Fruit fly (Drosophila melanogaster) whole organism, prepupa: Measurements from ENCODE around the gene CG3191.

Experiments
- Blimp-1 ChIP-seq: fragments of 200-800 bp; sonication (Bioruptor generic); optimal IDR thresholded peaks from 3 replicates; lab custom pipeline; 2017; ENCODE audit warnings: missing biosample characterization, missing genetic modification characterization, mild to moderate bottlenecking, moderate library complexity, missing genetic modification reagents
- CG10631 ChIP-seq: fragments of 200-800 bp; sonication (Bioruptor generic); optimal IDR thresholded peaks from 2 replicates; lab custom pipeline; 2016; ENCODE audit warnings: missing biosample characterization, missing genetic modification characterization
- CG11762 ChIP-seq: fragments of 200-800 bp; sonication (Bioruptor generic); optimal IDR thresholded peaks from 3 replicates; lab custom pipeline; 2016; ENCODE audit warnings: missing biosample characterization, missing genetic modification characterization; ENCODE audit not compliant: insufficient read depth
- CG1621 ChIP-seq: fragments of 200-800 bp; sonication (Bioruptor generic); optimal IDR thresholded peaks from 3 replicates; lab custom pipeline; 2018; ENCODE audit warnings: missing biosample characterization, mild to moderate bottlenecking, missing genetic modification characterization
- CG16779 ChIP-seq: fragments of 200-800 bp; sonication (Bioruptor generic); optimal IDR thresholded peaks from 3 replicates; lab custom pipeline; 2017; ENCODE audit warnings: missing biosample characterization, mild to moderate bottlenecking, missing genetic modification characterization
- CG31627 ChIP-seq: fragments of 200-800 bp; sonication (Bioruptor generic); optimal IDR thresholded peaks from 3 replicates; lab custom pipeline; 2016; ENCODE audit warnings: missing biosample characterization, missing genetic modification characterization
- CG34406 ChIP-seq: fragments of 200-800 bp; sonication (Bioruptor generic); optimal IDR thresholded peaks from 3 replicates; lab custom pipeline; 2016; ENCODE audit warnings: missing biosample characterization, missing genetic modification characterization
- CG4318 ChIP-seq: fragments of 200-800 bp; sonication (Bioruptor generic); optimal IDR thresholded peaks from 3 replicates; lab custom pipeline; 2017; ENCODE audit warnings: missing biosample characterization, mild to moderate bottlenecking, missing genetic modification characterization
- CG6276 ChIP-seq: fragments of 200-800 bp; sonication (Bioruptor generic); optimal IDR thresholded peaks from 2 replicates; lab custom pipeline; 2017; ENCODE audit warnings: missing biosample characterization, mild to moderate bottlenecking, missing genetic modification characterization
- CG6808 ChIP-seq: fragments of 200-800 bp; sonication (Bioruptor generic); optimal IDR thresholded peaks from 3 replicates; lab custom pipeline; 2017; ENCODE audit warnings: missing biosample characterization, missing genetic modification characterization, mild to moderate bottlenecking, moderate library complexity, missing genetic modification reagents
- CG7368 ChIP-seq: fragments of 200-800 bp; sonication (Bioruptor generic); optimal IDR thresholded peaks from 3 replicates; lab custom pipeline; 2016; ENCODE audit warnings: missing biosample characterization, missing genetic modification characterization
- CG8119 ChIP-seq: fragments of 200-800 bp; sonication (Bioruptor generic); IDR thresholded peaks from 3 replicates; pipeline ENCODE4 v1.3.6; 2022; ENCODE audit warnings: missing biosample characterization, missing genetic modification characterization
- CG8319 ChIP-seq: fragments of 200-800 bp; sonication (Bioruptor generic); optimal IDR thresholded peaks from 3 replicates; lab custom pipeline; 2016; ENCODE audit warnings: missing biosample characterization, missing genetic modification characterization
- CG9139 ChIP-seq: fragments of 200-800 bp; sonication (Bioruptor generic); optimal IDR thresholded peaks from 3 replicates; lab custom pipeline; 2017; ENCODE audit warnings: missing biosample characterization, mild to moderate bottlenecking, missing genetic modification characterization
- Eip78C ChIP-seq: fragments of 200-800 bp; sonication (Bioruptor generic); peaks from one replicate; lab custom pipeline; 2016; ENCODE audit warnings: missing biosample characterization, missing genetic modification characterization
- Eip93F ChIP-seq: fragments of 200-800 bp; sonication (Bioruptor generic); optimal IDR thresholded peaks from 2 replicates; lab custom pipeline; 2016; ENCODE audit warnings: missing biosample characterization, mild to moderate bottlenecking, missing genetic modification characterization
- Ets21C ChIP-seq: fragments of 200-800 bp; sonication (Bioruptor generic); optimal IDR thresholded peaks from 3 replicates; lab custom pipeline; 2016; ENCODE audit warnings: missing biosample characterization, missing genetic modification characterization
- Ets96B ChIP-seq: fragments of 200-800 bp; optimal IDR thresholded peaks from 2 replicates; lab custom pipeline; 2019; ENCODE audit warnings: missing biosample characterization, mild to moderate bottlenecking, missing genetic modification characterization, moderate library complexity
- Gug ChIP-seq: fragments of 200-800 bp; sonication (Bioruptor generic); IDR thresholded peaks from 2 replicates; pipeline ENCODE4 v1.3.6; 2022; ENCODE audit warnings: missing biosample characterization, missing genetic modification characterization
- Hr38 ChIP-seq: sonication (Bioruptor generic); optimal IDR thresholded peaks from 2 replicates; lab custom pipeline; 2016; ENCODE audit warnings: missing biosample characterization, missing genetic modification characterization
- Hr39 ChIP-seq: fragments of 200-800 bp; sonication (Bioruptor generic); optimal IDR thresholded peaks from 2 replicates; lab custom pipeline; 2016; ENCODE audit warnings: missing biosample characterization, missing genetic modification characterization
- Hr4 ChIP-seq: fragments of 200-800 bp; sonication (Bioruptor generic); optimal IDR thresholded peaks from 3 replicates; lab custom pipeline; 2016; ENCODE audit warnings: missing biosample characterization, missing genetic modification characterization
- OdsH ChIP-seq: fragments of 200-800 bp; sonication (Bioruptor generic); optimal IDR thresholded peaks from 3 replicates; lab custom pipeline; 2016; ENCODE audit warnings: missing biosample characterization, missing genetic modification characterization
- Sox14 ChIP-seq: fragments of 200-800 bp; sonication (Bioruptor generic); optimal IDR thresholded peaks from 3 replicates; lab custom pipeline; 2016; ENCODE audit warnings: missing biosample characterization, missing genetic modification characterization
- acj6 ChIP-seq: fragments of 200-800 bp; sonication (Bioruptor generic); optimal IDR thresholded peaks from 3 replicates; lab custom pipeline; 2016; ENCODE audit warnings: missing biosample characterization, missing genetic modification characterization
- cyc ChIP-seq: fragments of 200-800 bp; sonication (Bioruptor generic); optimal IDR thresholded peaks from 3 replicates; lab custom pipeline; 2016; ENCODE audit warnings: missing biosample characterization, missing genetic modification characterization
- dac ChIP-seq: fragments of 200-800 bp; sonication (Bioruptor generic); optimal IDR thresholded peaks from 2 replicates; lab custom pipeline; 2017; ENCODE audit warnings: missing biosample characterization, mild to moderate bottlenecking, missing genetic modification characterization
- dsx ChIP-seq: fragments of 200-800 bp; optimal IDR thresholded peaks from 3 replicates; lab custom pipeline; 2019; ENCODE audit warnings: missing biosample characterization, mild to moderate bottlenecking, missing genetic modification characterization, moderate library complexity; ENCODE audit not compliant: poor library complexity, severe bottlenecking
- eg ChIP-seq: fragments of 200-800 bp; sonication (Bioruptor generic); IDR thresholded peaks from 3 replicates; pipeline ENCODE4 v1.3.6; 2022; ENCODE audit warnings: missing biosample characterization, missing genetic modification characterization
- fd59A ChIP-seq: fragments of 200-800 bp; sonication (Bioruptor generic); optimal IDR thresholded peaks from 2 replicates; lab custom pipeline; 2017; ENCODE audit warnings: missing biosample characterization, mild to moderate bottlenecking, missing genetic modification characterization, missing genetic modification reagents
- fkh ChIP-seq: fragments of 200-800 bp; sonication (Bioruptor generic); optimal IDR thresholded peaks from 3 replicates; lab custom pipeline; 2017; ENCODE audit warnings: missing biosample characterization, mild to moderate bottlenecking, missing genetic modification characterization, moderate library complexity
- net ChIP-seq: fragments of 200-800 bp; sonication (Bioruptor generic); optimal IDR thresholded peaks from 3 replicates; lab custom pipeline; 2016; ENCODE audit warnings: missing biosample characterization, missing genetic modification characterization
- pdm3 ChIP-seq: fragments of 200-800 bp; sonication (Bioruptor generic); optimal IDR thresholded peaks from 3 replicates; lab custom pipeline; 2016; ENCODE audit warnings: missing biosample characterization, missing genetic modification characterization
- salr ChIP-seq, 2 experiments: fragments of 200-800 bp; sonication (Bioruptor generic); optimal IDR thresholded peaks; 3 replicates each; lab custom pipeline; 2016 to 2018; ENCODE audit warnings: missing biosample characterization in 2 of 2, missing genetic modification characterization in 2 of 2, mild to moderate bottlenecking in 1 of 2
- spab ChIP-seq: fragments of 200-800 bp; sonication (Bioruptor generic); optimal IDR thresholded peaks from 2 replicates; lab custom pipeline; 2017; ENCODE audit warnings: missing biosample characterization, mild to moderate bottlenecking, missing genetic modification characterization, missing genetic modification reagents
- ss ChIP-seq, 2 experiments: fragments of 200-800 bp; sonication (Bioruptor generic); optimal IDR thresholded peaks; 2 replicates in 1 of 2; 3 replicates in 1 of 2; lab custom pipeline; 2017 to 2018; ENCODE audit warnings: mild to moderate bottlenecking in 2 of 2, missing biosample characterization in 2 of 2, missing genetic modification characterization in 2 of 2, moderate library complexity in 1 of 2
- topi ChIP-seq: fragments of 200-800 bp; sonication (Bioruptor generic); optimal IDR thresholded peaks from 3 replicates; lab custom pipeline; 2016; ENCODE audit warnings: missing biosample characterization, missing genetic modification characterization

The CG3191 gene

dm6 chrX:2219899-2220298, 31.9 kb downstream of the CG3191 start (continued):
- TF ChIP-seq CG8319: no peak
- no peak for TF ChIP-seq dac (GFP tag; lab: Kevin White, UChicago)
- TF ChIP-seq Hr4 (GFP tag; lab: Kevin White, UChicago): peak; percentile 74
- TF ChIP-seq eg (GFP tag; lab: Robert Waterston, UW): peak; percentile 54; the same call in 2 of the 3 replicates
- peak; percentile 16 for TF ChIP-seq acj6 (GFP tag; lab: Kevin White, UChicago)
- no peak for TF ChIP-seq CG34406 (GFP tag; lab: Kevin White, UChicago)
- TF ChIP-seq dsx (GFP tag; lab: Kevin White, UChicago): no peak
- peak; percentile 3 for TF ChIP-seq Sox14 (GFP tag; lab: Kevin White, UChicago)
- TF ChIP-seq Ets21C: no peak
- TF ChIP-seq Hr38 (GFP tag; lab: Kevin White, UChicago): no peak
- no peak for TF ChIP-seq fkh (GFP tag; lab: Kevin White, UChicago)
- peak; percentile 75 for TF ChIP-seq Eip78C (GFP tag; lab: Kevin White, UChicago)
- peak; percentile 5 for TF ChIP-seq Ets96B (tag; lab: Kevin White, UChicago)
- no peak for TF ChIP-seq Blimp-1 (GFP tag; lab: Kevin White, UChicago)
- no peak for TF ChIP-seq CG11762
- TF ChIP-seq CG10631 (GFP tag; lab: Kevin White, UChicago): peak; percentile 9
- TF ChIP-seq spab (GFP tag; lab: Kevin White, UChicago): no peak
- peak; percentile 45; the same call in 2 of the 3 replicates for TF ChIP-seq CG8119 (GFP tag; lab: Robert Waterston, UW)
- no peak for TF ChIP-seq CG7368 (GFP tag; lab: Kevin White, UChicago)
- peak; percentile 6 for TF ChIP-seq CG6808 (GFP tag; lab: Kevin White, UChicago)
- TF ChIP-seq topi: no peak
- no peak for TF ChIP-seq cyc (GFP tag; lab: Kevin White, UChicago)
- TF ChIP-seq Gug: no peak
- TF ChIP-seq OdsH (GFP tag; lab: Kevin White, UChicago): peak; percentile 43
- no peak for TF ChIP-seq pdm3 (GFP tag; lab: Kevin White, UChicago)
- no peak for TF ChIP-seq ss (GFP tag; optimal IDR thresholded peaks at IDR 0.05; lab: Kevin White, UChicago)
- TF ChIP-seq Eip93F (GFP tag; lab: Kevin White, UChicago): no peak
- no peak for TF ChIP-seq Hr39
- TF ChIP-seq CG6276: peak; percentile 15
- TF ChIP-seq salr (GFP tag; optimal IDR thresholded peaks at IDR 0.05; lab: Kevin White, UChicago): peak in 1 of 2 experiments; percentile 2
- TF ChIP-seq fd59A (GFP tag; lab: Kevin White, UChicago): no peak
- TF ChIP-seq CG4318 (GFP tag; lab: Kevin White, UChicago): peak; percentile 55

- TF ChIP-seq net (GFP tag; lab: Kevin White, UChicago) (peak; percentile 23), topi (no peak)
Observed at dm6 chrX:2219246-2219645, 32.5 kb downstream of the CG3191 start.

dm6 chrX:2218455-2218854, 33.3 kb downstream of the CG3191 start:
- no peak for TF ChIP-seq CG16779
- TF ChIP-seq CG1621 (tag; lab: Kevin White, UChicago): no peak
- TF ChIP-seq CG6276: no peak
- no peak for TF ChIP-seq Ets96B (tag; lab: Kevin White, UChicago)
- no peak for TF ChIP-seq CG31627 (GFP tag; lab: Kevin White, UChicago)
- TF ChIP-seq CG9139 (GFP tag; lab: Kevin White, UChicago): no peak
- no peak for TF ChIP-seq CG8119 (GFP tag; lab: Robert Waterston, UW)
